Fruit fly (Drosophila melanogaster) whole organism, prepupa: Measurements from ENCODE around the gene Sems.

Experiments used
- Blimp-1 ChIP-seq: fragments of 200-800 bp; sonication (Bioruptor generic); optimal IDR thresholded peaks from 3 replicates; lab custom pipeline; 2017; ENCODE audit warnings: missing biosample characterization, missing genetic modification characterization, mild to moderate bottlenecking, moderate library complexity, missing genetic modification reagents
- CG11294 ChIP-seq: fragments of 200-800 bp; sonication (Bioruptor generic); IDR thresholded peaks from 2 replicates; pipeline ENCODE4 v1.3.6; 2022; ENCODE audit warnings: missing biosample characterization, missing genetic modification characterization
- CG11762 ChIP-seq: fragments of 200-800 bp; sonication (Bioruptor generic); optimal IDR thresholded peaks from 3 replicates; lab custom pipeline; 2016; ENCODE audit warnings: missing biosample characterization, missing genetic modification characterization; ENCODE audit not compliant: insufficient read depth
- CG11902 ChIP-seq: fragments of 200-800 bp; sonication (Bioruptor generic); optimal IDR thresholded peaks from 3 replicates; lab custom pipeline; 2016; ENCODE audit warnings: missing biosample characterization, missing genetic modification characterization
- CG1621 ChIP-seq: fragments of 200-800 bp; sonication (Bioruptor generic); optimal IDR thresholded peaks from 3 replicates; lab custom pipeline; 2018; ENCODE audit warnings: missing biosample characterization, mild to moderate bottlenecking, missing genetic modification characterization
- CG16779 ChIP-seq: fragments of 200-800 bp; sonication (Bioruptor generic); optimal IDR thresholded peaks from 3 replicates; lab custom pipeline; 2017; ENCODE audit warnings: missing biosample characterization, mild to moderate bottlenecking, missing genetic modification characterization
- CG3032 ChIP-seq: fragments of 200-800 bp; optimal IDR thresholded peaks from 2 replicates; lab custom pipeline; 2019; ENCODE audit warnings: missing biosample characterization, mild to moderate bottlenecking, missing genetic modification characterization, moderate library complexity
- CG32006 ChIP-seq: fragments of 200-800 bp; sonication (Bioruptor generic); optimal IDR thresholded peaks from 3 replicates; lab custom pipeline; 2017; ENCODE audit warnings: missing biosample characterization, mild to moderate bottlenecking, missing genetic modification characterization
- CG3919 ChIP-seq: fragments of 200-800 bp; sonication (Bioruptor generic); optimal IDR thresholded peaks from 3 replicates; lab custom pipeline; 2016; ENCODE audit warnings: missing biosample characterization, missing genetic modification characterization
- CG4318 ChIP-seq: fragments of 200-800 bp; sonication (Bioruptor generic); optimal IDR thresholded peaks from 3 replicates; lab custom pipeline; 2017; ENCODE audit warnings: missing biosample characterization, mild to moderate bottlenecking, missing genetic modification characterization
- CG6163 ChIP-seq: fragments of 200-800 bp; sonication (Bioruptor generic); IDR thresholded peaks from 3 replicates; pipeline ENCODE4 v1.3.6; 2022; ENCODE audit warnings: missing biosample characterization, missing genetic modification characterization
- CG6792 ChIP-seq: fragments of 200-800 bp; sonication (Bioruptor generic); optimal IDR thresholded peaks from 3 replicates; lab custom pipeline; 2016; ENCODE audit warnings: missing biosample characterization, missing genetic modification characterization
- CG6808 ChIP-seq: fragments of 200-800 bp; sonication (Bioruptor generic); optimal IDR thresholded peaks from 3 replicates; lab custom pipeline; 2017; ENCODE audit warnings: missing biosample characterization, missing genetic modification characterization, mild to moderate bottlenecking, moderate library complexity, missing genetic modification reagents
- CG6854 ChIP-seq: fragments of 200-800 bp; sonication (Bioruptor generic); optimal IDR thresholded peaks from 2 replicates; lab custom pipeline; 2017; ENCODE audit warnings: missing biosample characterization, mild to moderate bottlenecking, missing genetic modification characterization
- CG8319 ChIP-seq: fragments of 200-800 bp; sonication (Bioruptor generic); optimal IDR thresholded peaks from 3 replicates; lab custom pipeline; 2016; ENCODE audit warnings: missing biosample characterization, missing genetic modification characterization
- CG8632 ChIP-seq: fragments of 200-800 bp; sonication (Bioruptor generic); optimal IDR thresholded peaks from 3 replicates; lab custom pipeline; 2016; ENCODE audit warnings: missing biosample characterization, missing genetic modification characterization
- Eip78C ChIP-seq: fragments of 200-800 bp; sonication (Bioruptor generic); peaks from one replicate; lab custom pipeline; 2016; ENCODE audit warnings: missing biosample characterization, missing genetic modification characterization
- Eip93F ChIP-seq: fragments of 200-800 bp; sonication (Bioruptor generic); optimal IDR thresholded peaks from 2 replicates; lab custom pipeline; 2016; ENCODE audit warnings: missing biosample characterization, mild to moderate bottlenecking, missing genetic modification characterization
- Ets21C ChIP-seq: fragments of 200-800 bp; sonication (Bioruptor generic); optimal IDR thresholded peaks from 3 replicates; lab custom pipeline; 2016; ENCODE audit warnings: missing biosample characterization, missing genetic modification characterization
- Ets96B ChIP-seq: fragments of 200-800 bp; optimal IDR thresholded peaks from 2 replicates; lab custom pipeline; 2019; ENCODE audit warnings: missing biosample characterization, mild to moderate bottlenecking, missing genetic modification characterization, moderate library complexity
- Hr4 ChIP-seq: fragments of 200-800 bp; sonication (Bioruptor generic); optimal IDR thresholded peaks from 3 replicates; lab custom pipeline; 2016; ENCODE audit warnings: missing biosample characterization, missing genetic modification characterization
- Lpt ChIP-seq: fragments of 200-800 bp; sonication (Bioruptor generic); optimal IDR thresholded peaks from 3 replicates; lab custom pipeline; 2016; ENCODE audit warnings: missing biosample characterization, missing genetic modification characterization
- Met ChIP-seq: fragments of 200-800 bp; sonication (Bioruptor generic); optimal IDR thresholded peaks from 3 replicates; lab custom pipeline; 2016; ENCODE audit warnings: missing biosample characterization, missing genetic modification characterization
- OdsH ChIP-seq: fragments of 200-800 bp; sonication (Bioruptor generic); optimal IDR thresholded peaks from 3 replicates; lab custom pipeline; 2016; ENCODE audit warnings: missing biosample characterization, missing genetic modification characterization
- Smox ChIP-seq: fragments of 200-800 bp; sonication (Bioruptor generic); optimal IDR thresholded peaks from 3 replicates; lab custom pipeline; 2016; ENCODE audit warnings: missing biosample characterization, missing genetic modification characterization
- Sox102F ChIP-seq: fragments of 200-800 bp; sonication (Bioruptor generic); optimal IDR thresholded peaks from 2 replicates; lab custom pipeline; 2016; ENCODE audit warnings: missing biosample characterization, mild to moderate bottlenecking, missing genetic modification characterization
- achi ChIP-seq: fragments of 200-800 bp; sonication (Bioruptor generic); optimal IDR thresholded peaks from 3 replicates; lab custom pipeline; 2016; ENCODE audit warnings: missing biosample characterization, missing genetic modification characterization
- acj6 ChIP-seq: fragments of 200-800 bp; sonication (Bioruptor generic); optimal IDR thresholded peaks from 3 replicates; lab custom pipeline; 2016; ENCODE audit warnings: missing biosample characterization, missing genetic modification characterization
- cyc ChIP-seq: fragments of 200-800 bp; sonication (Bioruptor generic); optimal IDR thresholded peaks from 3 replicates; lab custom pipeline; 2016; ENCODE audit warnings: missing biosample characterization, missing genetic modification characterization
- dac ChIP-seq: fragments of 200-800 bp; sonication (Bioruptor generic); optimal IDR thresholded peaks from 2 replicates; lab custom pipeline; 2017; ENCODE audit warnings: missing biosample characterization, mild to moderate bottlenecking, missing genetic modification characterization
- dsx ChIP-seq: fragments of 200-800 bp; optimal IDR thresholded peaks from 3 replicates; lab custom pipeline; 2019; ENCODE audit warnings: missing biosample characterization, mild to moderate bottlenecking, missing genetic modification characterization, moderate library complexity; ENCODE audit not compliant: poor library complexity, severe bottlenecking
- esn ChIP-seq: fragments of 200-800 bp; sonication (Bioruptor generic); optimal IDR thresholded peaks from 2 replicates; lab custom pipeline; 2016; ENCODE audit warnings: missing biosample characterization, mild to moderate bottlenecking, missing genetic modification characterization, moderate library complexity
- fd59A ChIP-seq: fragments of 200-800 bp; sonication (Bioruptor generic); optimal IDR thresholded peaks from 2 replicates; lab custom pipeline; 2017; ENCODE audit warnings: missing biosample characterization, mild to moderate bottlenecking, missing genetic modification characterization, missing genetic modification reagents
- fd85E ChIP-seq: fragments of 200-800 bp; sonication (Bioruptor generic); optimal IDR thresholded peaks from 3 replicates; lab custom pipeline; 2016; ENCODE audit warnings: missing biosample characterization, missing genetic modification characterization
- fkh ChIP-seq: fragments of 200-800 bp; sonication (Bioruptor generic); optimal IDR thresholded peaks from 3 replicates; lab custom pipeline; 2017; ENCODE audit warnings: missing biosample characterization, mild to moderate bottlenecking, missing genetic modification characterization, moderate library complexity
- lz ChIP-seq: fragments of 200-800 bp; sonication (Bioruptor generic); optimal IDR thresholded peaks from 3 replicates; lab custom pipeline; 2016; ENCODE audit warnings: missing biosample characterization, missing genetic modification characterization
- net ChIP-seq: fragments of 200-800 bp; sonication (Bioruptor generic); optimal IDR thresholded peaks from 3 replicates; lab custom pipeline; 2016; ENCODE audit warnings: missing biosample characterization, missing genetic modification characterization
- pdm3 ChIP-seq: fragments of 200-800 bp; sonication (Bioruptor generic); optimal IDR thresholded peaks from 3 replicates; lab custom pipeline; 2016; ENCODE audit warnings: missing biosample characterization, missing genetic modification characterization
- salr ChIP-seq, 2 experiments: fragments of 200-800 bp; sonication (Bioruptor generic); optimal IDR thresholded peaks; 3 replicates each; lab custom pipeline; 2016 to 2018; ENCODE audit warnings: missing biosample characterization in 2 of 2, missing genetic modification characterization in 2 of 2, mild to moderate bottlenecking in 1 of 2
- ss ChIP-seq, 2 experiments: fragments of 200-800 bp; sonication (Bioruptor generic); optimal IDR thresholded peaks; 2 replicates in 1 of 2; 3 replicates in 1 of 2; lab custom pipeline; 2017 to 2018; ENCODE audit warnings: mild to moderate bottlenecking in 2 of 2, missing biosample characterization in 2 of 2, missing genetic modification characterization in 2 of 2, moderate library complexity in 1 of 2
- svp ChIP-seq: fragments of 200-800 bp; sonication (Bioruptor generic); peaks from one replicate; lab custom pipeline; 2016; ENCODE audit warnings: missing biosample characterization, missing genetic modification characterization
- vri ChIP-seq: fragments of 200-800 bp; sonication (Bioruptor generic); optimal IDR thresholded peaks from 3 replicates; lab custom pipeline; 2016; ENCODE audit warnings: missing biosample characterization, mild to moderate bottlenecking, missing genetic modification characterization

Sems gene

DNA sequence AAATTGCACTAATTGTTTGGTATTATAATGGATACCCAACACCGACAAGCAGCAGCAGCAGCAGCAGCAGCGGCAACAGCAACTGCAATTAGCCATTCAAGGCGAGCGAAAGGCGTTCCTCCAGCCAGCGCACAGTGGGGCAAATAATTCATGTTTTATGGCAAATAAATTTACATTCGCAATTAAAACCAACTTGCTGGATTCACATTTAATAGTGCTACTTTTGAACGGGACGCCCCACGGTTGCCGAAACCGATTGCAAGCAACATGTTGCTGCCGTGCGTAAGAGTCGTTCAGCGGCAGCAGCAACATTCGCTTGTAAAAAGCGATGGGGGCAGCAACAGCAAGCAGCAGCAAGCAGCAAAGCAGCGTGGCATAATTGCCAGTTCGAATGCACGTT, 22.8 kb downstream of the Sems start (continued):
- peak; percentile 68 for TF ChIP-seq CG3919 (GFP tag; lab: Kevin White, UChicago)
- TF ChIP-seq CG6792 (GFP tag; lab: Kevin White, UChicago), result peak; percentile 26
- TF ChIP-seq pdm3 (GFP tag; lab: Kevin White, UChicago), result peak; percentile 28
- peak; percentile 43 for TF ChIP-seq CG6808
- peak; percentile 26 for TF ChIP-seq lz (GFP tag; lab: Kevin White, UChicago)
- TF ChIP-seq vri (GFP tag; lab: Kevin White, UChicago), result peak; percentile 1
- peak; percentile 37 for TF ChIP-seq OdsH (GFP tag; lab: Kevin White, UChicago)
- peak; percentile 10 for TF ChIP-seq cyc (GFP tag; lab: Kevin White, UChicago)
- TF ChIP-seq CG8632 (GFP tag; lab: Kevin White, UChicago), result peak; percentile 16
- TF ChIP-seq acj6, result peak; percentile 16
- peak; percentile 89 for TF ChIP-seq Eip78C (GFP tag; lab: Kevin White, UChicago)
- TF ChIP-seq CG6854 (GFP tag; lab: Kevin White, UChicago), result no peak
- TF ChIP-seq salr (GFP tag; optimal IDR thresholded peaks at IDR 0.05; lab: Kevin White, UChicago), result no peak

DNA sequence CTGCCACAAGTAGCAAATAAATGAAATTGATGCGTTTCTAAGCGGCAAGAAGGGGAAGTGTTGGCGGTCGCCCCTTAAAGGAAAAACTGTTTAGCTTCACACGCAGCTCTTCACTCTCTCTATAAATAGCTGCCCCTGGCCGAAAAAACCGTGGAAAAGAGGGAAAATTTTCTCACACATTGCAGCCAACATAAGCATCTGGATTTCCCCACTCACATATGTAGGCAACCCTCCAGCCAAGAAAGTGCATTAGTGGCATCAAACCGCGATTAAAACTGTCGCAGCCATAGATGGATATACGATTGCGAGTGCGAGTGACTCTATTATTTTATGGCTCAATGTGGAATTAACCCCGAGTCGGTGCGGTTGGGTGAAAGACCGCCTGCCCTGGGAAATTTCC, 24.0 kb downstream of the Sems start:
- TF ChIP-seq CG6808 (no peak), dsx (GFP tag; lab: Kevin White, UChicago) (no peak), CG4318 (GFP tag; lab: Kevin White, UChicago) (no peak), CG11762 (GFP tag; lab: Kevin White, UChicago) (no peak), CG32006 (GFP tag; lab: Kevin White, UChicago) (no peak), CG11902 (GFP tag; lab: Kevin White, UChicago) (no peak), Hr4 (no peak), Eip93F (GFP tag; lab: Kevin White, UChicago) (no peak), Smox (GFP tag; lab: Kevin White, UChicago) (no peak), CG8632 (GFP tag; lab: Kevin White, UChicago) (no peak), CG6163 (GFP tag; lab: Robert Waterston, UW) (no peak), CG1621 (tag; lab: Kevin White, UChicago) (no peak), Ets96B (tag; lab: Kevin White, UChicago) (no peak), Ets21C (GFP tag; lab: Kevin White, UChicago) (no peak), CG3919 (GFP tag; lab: Kevin White, UChicago) (no peak), CG11294 (GFP tag; lab: Robert Waterston, UW) (no peak), fkh (no peak), Met (GFP tag; lab: Kevin White, UChicago) (no peak)
- TF ChIP-seq, all 60 proteins: peak for 0

DNA sequence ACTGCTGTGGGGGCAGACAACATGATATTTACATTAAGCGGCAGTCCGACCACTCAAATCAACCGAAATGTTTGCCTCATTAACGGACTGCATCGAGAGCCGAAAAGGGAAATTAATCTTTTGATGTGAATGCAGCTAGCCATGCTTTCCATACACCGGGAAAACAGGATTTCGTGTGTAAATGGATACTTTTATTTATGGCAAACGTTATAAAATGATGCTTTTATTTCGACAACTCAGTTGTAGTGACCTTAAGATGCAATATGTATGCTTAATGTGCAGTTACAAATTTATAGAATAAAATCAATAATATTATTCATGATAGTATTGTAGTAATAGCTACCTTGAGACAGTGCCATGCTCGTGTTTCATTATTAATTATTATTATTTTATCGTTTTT, 25.0 kb downstream of the Sems start:
- no peak for TF ChIP-seq acj6
- TF ChIP-seq dac (GFP tag; lab: Kevin White, UChicago), result no peak
- no peak for TF ChIP-seq achi (GFP tag; lab: Kevin White, UChicago)
- TF ChIP-seq CG6808, result no peak
- TF ChIP-seq svp (GFP tag; lab: Kevin White, UChicago), result peak; percentile 72
- no peak for TF ChIP-seq ss (GFP tag; optimal IDR thresholded peaks at IDR 0.05; lab: Kevin White, UChicago)
- no peak for TF ChIP-seq Lpt (GFP tag; lab: Kevin White, UChicago)
- no peak for TF ChIP-seq Met (GFP tag; lab: Kevin White, UChicago)
- no peak for TF ChIP-seq Smox (GFP tag; lab: Kevin White, UChicago)
- peak; percentile 69 for TF ChIP-seq Eip78C (GFP tag; lab: Kevin White, UChicago)

dm6 chr3L:20930059-20930785, 26.3 kb downstream of the Sems start:
- TF ChIP-seq net (GFP tag; lab: Kevin White, UChicago) (peak; percentile 53), CG8319 (GFP tag; lab: Kevin White, UChicago) (peak; percentile 27), esn (peak; percentile 56), CG32006 (GFP tag; lab: Kevin White, UChicago) (peak; percentile 83), dac (GFP tag; lab: Kevin White, UChicago) (peak; percentile 44), vri (GFP tag; lab: Kevin White, UChicago) (no peak), CG11294 (GFP tag; lab: Robert Waterston, UW) (peak; percentile 53; the same call in 1 of the 2 replicates), lz (GFP tag; lab: Kevin White, UChicago) (peak; percentile 24), svp (GFP tag; lab: Kevin White, UChicago) (peak; percentile 56), pdm3 (GFP tag; lab: Kevin White, UChicago) (peak; percentile 1), Blimp-1 (GFP tag; lab: Kevin White, UChicago) (no peak), fd85E (GFP tag; lab: Kevin White, UChicago) (peak; percentile 26), fd59A (peak; percentile 26), cyc (GFP tag; lab: Kevin White, UChicago) (no peak), CG16779 (tag; lab: Kevin White, UChicago) (peak; percentile 57), Sox102F (GFP tag; lab: Kevin White, UChicago) (peak; percentile 36), CG3032 (peak; percentile 80), CG1621 (tag; lab: Kevin White, UChicago) (peak; percentile 32), CG11762 (GFP tag; lab: Kevin White, UChicago) (peak; percentile 61), Hr4 (peak; percentile 56)
